Fruit fly (Drosophila melanogaster) whole organism, prepupa: Measurements from ENCODE around the gene TyrR.

ENCODE experiments used
- Blimp-1 ChIP-seq: fragments of 200-800 bp; sonication (Bioruptor generic); optimal IDR thresholded peaks from 3 replicates; lab custom pipeline; 2017; ENCODE audit warnings: missing biosample characterization, missing genetic modification characterization, mild to moderate bottlenecking, moderate library complexity, missing genetic modification reagents
- CG10631 ChIP-seq: fragments of 200-800 bp; sonication (Bioruptor generic); optimal IDR thresholded peaks from 2 replicates; lab custom pipeline; 2016; ENCODE audit warnings: missing biosample characterization, missing genetic modification characterization
- CG10669 ChIP-seq: fragments of 200-800 bp; sonication (Bioruptor generic); optimal IDR thresholded peaks from 3 replicates; lab custom pipeline; 2018; ENCODE audit warnings: missing biosample characterization, mild to moderate bottlenecking, missing genetic modification characterization, moderate library complexity
- CG11294 ChIP-seq: fragments of 200-800 bp; sonication (Bioruptor generic); IDR thresholded peaks from 2 replicates; pipeline ENCODE4 v1.3.6; 2022; ENCODE audit warnings: missing biosample characterization, missing genetic modification characterization
- CG11762 ChIP-seq: fragments of 200-800 bp; sonication (Bioruptor generic); optimal IDR thresholded peaks from 3 replicates; lab custom pipeline; 2016; ENCODE audit warnings: missing biosample characterization, missing genetic modification characterization; ENCODE audit not compliant: insufficient read depth
- CG11902 ChIP-seq: fragments of 200-800 bp; sonication (Bioruptor generic); optimal IDR thresholded peaks from 3 replicates; lab custom pipeline; 2016; ENCODE audit warnings: missing biosample characterization, missing genetic modification characterization
- CG15336 ChIP-seq: fragments of 200-800 bp; sonication (Bioruptor generic); IDR thresholded peaks from 2 replicates; pipeline ENCODE4 v1.3.6; 2022; ENCODE audit warnings: missing biosample characterization, missing genetic modification characterization
- CG16779 ChIP-seq: fragments of 200-800 bp; sonication (Bioruptor generic); optimal IDR thresholded peaks from 3 replicates; lab custom pipeline; 2017; ENCODE audit warnings: missing biosample characterization, mild to moderate bottlenecking, missing genetic modification characterization
- CG3032 ChIP-seq: fragments of 200-800 bp; optimal IDR thresholded peaks from 2 replicates; lab custom pipeline; 2019; ENCODE audit warnings: missing biosample characterization, mild to moderate bottlenecking, missing genetic modification characterization, moderate library complexity
- CG31627 ChIP-seq: fragments of 200-800 bp; sonication (Bioruptor generic); optimal IDR thresholded peaks from 3 replicates; lab custom pipeline; 2016; ENCODE audit warnings: missing biosample characterization, missing genetic modification characterization
- CG32006 ChIP-seq: fragments of 200-800 bp; sonication (Bioruptor generic); optimal IDR thresholded peaks from 3 replicates; lab custom pipeline; 2017; ENCODE audit warnings: missing biosample characterization, mild to moderate bottlenecking, missing genetic modification characterization
- CG34406 ChIP-seq: fragments of 200-800 bp; sonication (Bioruptor generic); optimal IDR thresholded peaks from 3 replicates; lab custom pipeline; 2016; ENCODE audit warnings: missing biosample characterization, missing genetic modification characterization
- CG4318 ChIP-seq: fragments of 200-800 bp; sonication (Bioruptor generic); optimal IDR thresholded peaks from 3 replicates; lab custom pipeline; 2017; ENCODE audit warnings: missing biosample characterization, mild to moderate bottlenecking, missing genetic modification characterization
- CG6163 ChIP-seq: fragments of 200-800 bp; sonication (Bioruptor generic); IDR thresholded peaks from 3 replicates; pipeline ENCODE4 v1.3.6; 2022; ENCODE audit warnings: missing biosample characterization, missing genetic modification characterization
- CG6276 ChIP-seq: fragments of 200-800 bp; sonication (Bioruptor generic); optimal IDR thresholded peaks from 2 replicates; lab custom pipeline; 2017; ENCODE audit warnings: missing biosample characterization, mild to moderate bottlenecking, missing genetic modification characterization
- CG6792 ChIP-seq: fragments of 200-800 bp; sonication (Bioruptor generic); optimal IDR thresholded peaks from 3 replicates; lab custom pipeline; 2016; ENCODE audit warnings: missing biosample characterization, missing genetic modification characterization
- CG6808 ChIP-seq: fragments of 200-800 bp; sonication (Bioruptor generic); optimal IDR thresholded peaks from 3 replicates; lab custom pipeline; 2017; ENCODE audit warnings: missing biosample characterization, missing genetic modification characterization, mild to moderate bottlenecking, moderate library complexity, missing genetic modification reagents
- CG6854 ChIP-seq: fragments of 200-800 bp; sonication (Bioruptor generic); optimal IDR thresholded peaks from 2 replicates; lab custom pipeline; 2017; ENCODE audit warnings: missing biosample characterization, mild to moderate bottlenecking, missing genetic modification characterization
- CG7368 ChIP-seq: fragments of 200-800 bp; sonication (Bioruptor generic); optimal IDR thresholded peaks from 3 replicates; lab custom pipeline; 2016; ENCODE audit warnings: missing biosample characterization, missing genetic modification characterization
- CG8119 ChIP-seq: fragments of 200-800 bp; sonication (Bioruptor generic); IDR thresholded peaks from 3 replicates; pipeline ENCODE4 v1.3.6; 2022; ENCODE audit warnings: missing biosample characterization, missing genetic modification characterization
- CG8319 ChIP-seq: fragments of 200-800 bp; sonication (Bioruptor generic); optimal IDR thresholded peaks from 3 replicates; lab custom pipeline; 2016; ENCODE audit warnings: missing biosample characterization, missing genetic modification characterization
- CG8632 ChIP-seq: fragments of 200-800 bp; sonication (Bioruptor generic); optimal IDR thresholded peaks from 3 replicates; lab custom pipeline; 2016; ENCODE audit warnings: missing biosample characterization, missing genetic modification characterization
- CG9139 ChIP-seq: fragments of 200-800 bp; sonication (Bioruptor generic); optimal IDR thresholded peaks from 3 replicates; lab custom pipeline; 2017; ENCODE audit warnings: missing biosample characterization, mild to moderate bottlenecking, missing genetic modification characterization
- Eip75B ChIP-seq: fragments of 200-800 bp; sonication (Bioruptor generic); optimal IDR thresholded peaks from 3 replicates; lab custom pipeline; 2016; ENCODE audit warnings: missing biosample characterization, missing genetic modification characterization
- Eip78C ChIP-seq: fragments of 200-800 bp; sonication (Bioruptor generic); peaks from one replicate; lab custom pipeline; 2016; ENCODE audit warnings: missing biosample characterization, missing genetic modification characterization
- Eip93F ChIP-seq: fragments of 200-800 bp; sonication (Bioruptor generic); optimal IDR thresholded peaks from 2 replicates; lab custom pipeline; 2016; ENCODE audit warnings: missing biosample characterization, mild to moderate bottlenecking, missing genetic modification characterization
- Ets21C ChIP-seq: fragments of 200-800 bp; sonication (Bioruptor generic); optimal IDR thresholded peaks from 3 replicates; lab custom pipeline; 2016; ENCODE audit warnings: missing biosample characterization, missing genetic modification characterization
- Ets96B ChIP-seq: fragments of 200-800 bp; optimal IDR thresholded peaks from 2 replicates; lab custom pipeline; 2019; ENCODE audit warnings: missing biosample characterization, mild to moderate bottlenecking, missing genetic modification characterization, moderate library complexity
- Gug ChIP-seq: fragments of 200-800 bp; sonication (Bioruptor generic); IDR thresholded peaks from 2 replicates; pipeline ENCODE4 v1.3.6; 2022; ENCODE audit warnings: missing biosample characterization, missing genetic modification characterization
- Hr38 ChIP-seq: sonication (Bioruptor generic); optimal IDR thresholded peaks from 2 replicates; lab custom pipeline; 2016; ENCODE audit warnings: missing biosample characterization, missing genetic modification characterization
- Hr4 ChIP-seq: fragments of 200-800 bp; sonication (Bioruptor generic); optimal IDR thresholded peaks from 3 replicates; lab custom pipeline; 2016; ENCODE audit warnings: missing biosample characterization, missing genetic modification characterization
- Lpt ChIP-seq: fragments of 200-800 bp; sonication (Bioruptor generic); optimal IDR thresholded peaks from 3 replicates; lab custom pipeline; 2016; ENCODE audit warnings: missing biosample characterization, missing genetic modification characterization
- Met ChIP-seq: fragments of 200-800 bp; sonication (Bioruptor generic); optimal IDR thresholded peaks from 3 replicates; lab custom pipeline; 2016; ENCODE audit warnings: missing biosample characterization, missing genetic modification characterization
- OdsH ChIP-seq: fragments of 200-800 bp; sonication (Bioruptor generic); optimal IDR thresholded peaks from 3 replicates; lab custom pipeline; 2016; ENCODE audit warnings: missing biosample characterization, missing genetic modification characterization
- Smox ChIP-seq: fragments of 200-800 bp; sonication (Bioruptor generic); optimal IDR thresholded peaks from 3 replicates; lab custom pipeline; 2016; ENCODE audit warnings: missing biosample characterization, missing genetic modification characterization
- Sox102F ChIP-seq: fragments of 200-800 bp; sonication (Bioruptor generic); optimal IDR thresholded peaks from 2 replicates; lab custom pipeline; 2016; ENCODE audit warnings: missing biosample characterization, mild to moderate bottlenecking, missing genetic modification characterization
- Sox14 ChIP-seq: fragments of 200-800 bp; sonication (Bioruptor generic); optimal IDR thresholded peaks from 3 replicates; lab custom pipeline; 2016; ENCODE audit warnings: missing biosample characterization, missing genetic modification characterization
- achi ChIP-seq: fragments of 200-800 bp; sonication (Bioruptor generic); optimal IDR thresholded peaks from 3 replicates; lab custom pipeline; 2016; ENCODE audit warnings: missing biosample characterization, missing genetic modification characterization
- acj6 ChIP-seq: fragments of 200-800 bp; sonication (Bioruptor generic); optimal IDR thresholded peaks from 3 replicates; lab custom pipeline; 2016; ENCODE audit warnings: missing biosample characterization, missing genetic modification characterization
- dac ChIP-seq: fragments of 200-800 bp; sonication (Bioruptor generic); optimal IDR thresholded peaks from 2 replicates; lab custom pipeline; 2017; ENCODE audit warnings: missing biosample characterization, mild to moderate bottlenecking, missing genetic modification characterization
- dsx ChIP-seq: fragments of 200-800 bp; optimal IDR thresholded peaks from 3 replicates; lab custom pipeline; 2019; ENCODE audit warnings: missing biosample characterization, mild to moderate bottlenecking, missing genetic modification characterization, moderate library complexity; ENCODE audit not compliant: poor library complexity, severe bottlenecking
- eg ChIP-seq: fragments of 200-800 bp; sonication (Bioruptor generic); IDR thresholded peaks from 3 replicates; pipeline ENCODE4 v1.3.6; 2022; ENCODE audit warnings: missing biosample characterization, missing genetic modification characterization
- esn ChIP-seq: fragments of 200-800 bp; sonication (Bioruptor generic); optimal IDR thresholded peaks from 2 replicates; lab custom pipeline; 2016; ENCODE audit warnings: missing biosample characterization, mild to moderate bottlenecking, missing genetic modification characterization, moderate library complexity
- fd59A ChIP-seq: fragments of 200-800 bp; sonication (Bioruptor generic); optimal IDR thresholded peaks from 2 replicates; lab custom pipeline; 2017; ENCODE audit warnings: missing biosample characterization, mild to moderate bottlenecking, missing genetic modification characterization, missing genetic modification reagents
- fd85E ChIP-seq: fragments of 200-800 bp; sonication (Bioruptor generic); optimal IDR thresholded peaks from 3 replicates; lab custom pipeline; 2016; ENCODE audit warnings: missing biosample characterization, missing genetic modification characterization
- fkh ChIP-seq: fragments of 200-800 bp; sonication (Bioruptor generic); optimal IDR thresholded peaks from 3 replicates; lab custom pipeline; 2017; ENCODE audit warnings: missing biosample characterization, mild to moderate bottlenecking, missing genetic modification characterization, moderate library complexity
- net ChIP-seq: fragments of 200-800 bp; sonication (Bioruptor generic); optimal IDR thresholded peaks from 3 replicates; lab custom pipeline; 2016; ENCODE audit warnings: missing biosample characterization, missing genetic modification characterization
- pdm3 ChIP-seq: fragments of 200-800 bp; sonication (Bioruptor generic); optimal IDR thresholded peaks from 3 replicates; lab custom pipeline; 2016; ENCODE audit warnings: missing biosample characterization, missing genetic modification characterization
- spab ChIP-seq: fragments of 200-800 bp; sonication (Bioruptor generic); optimal IDR thresholded peaks from 2 replicates; lab custom pipeline; 2017; ENCODE audit warnings: missing biosample characterization, mild to moderate bottlenecking, missing genetic modification characterization, missing genetic modification reagents
- ss ChIP-seq, 2 experiments: fragments of 200-800 bp; sonication (Bioruptor generic); optimal IDR thresholded peaks; 2 replicates in 1 of 2; 3 replicates in 1 of 2; lab custom pipeline; 2017 to 2018; ENCODE audit warnings: mild to moderate bottlenecking in 2 of 2, missing biosample characterization in 2 of 2, missing genetic modification characterization in 2 of 2, moderate library complexity in 1 of 2
- topi ChIP-seq: fragments of 200-800 bp; sonication (Bioruptor generic); optimal IDR thresholded peaks from 3 replicates; lab custom pipeline; 2016; ENCODE audit warnings: missing biosample characterization, missing genetic modification characterization
- vri ChIP-seq: fragments of 200-800 bp; sonication (Bioruptor generic); optimal IDR thresholded peaks from 3 replicates; lab custom pipeline; 2016; ENCODE audit warnings: missing biosample characterization, mild to moderate bottlenecking, missing genetic modification characterization

The TyrR gene

DNA sequence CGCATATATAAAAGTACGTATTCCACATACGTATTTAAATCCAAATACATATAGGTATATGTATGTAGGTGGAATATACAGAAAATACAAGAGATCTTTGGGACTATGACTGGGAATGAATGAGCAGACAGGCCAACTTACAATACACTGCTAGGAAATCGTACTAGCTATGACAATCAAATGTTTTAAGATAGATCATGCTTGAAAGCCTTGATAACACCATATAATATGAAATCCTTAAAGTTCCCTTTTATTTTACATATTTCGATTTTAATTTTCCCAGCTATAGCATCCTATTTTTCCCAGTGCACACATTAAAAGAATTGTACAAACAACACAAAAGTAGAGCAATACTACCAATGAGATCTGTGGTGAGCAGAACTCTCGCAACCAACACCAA, 18.4 kb upstream of the TyrR start:
- TF ChIP-seq esn (GFP tag; lab: Kevin White, UChicago) (no peak), CG11902 (GFP tag; lab: Kevin White, UChicago) (peak; percentile 21), Eip75B (GFP tag; lab: Kevin White, UChicago) (peak; percentile 60), CG16779 (tag; lab: Kevin White, UChicago) (no peak), Eip93F (GFP tag; lab: Kevin White, UChicago) (no peak), CG9139 (GFP tag; lab: Kevin White, UChicago) (no peak), vri (no peak), OdsH (GFP tag; lab: Kevin White, UChicago) (peak; percentile 32), CG8119 (peak; percentile 65), ss (GFP tag; optimal IDR thresholded peaks at IDR 0.05; lab: Kevin White, UChicago) (peak in 1 of 2 experiments; percentile 23), Smox (GFP tag; lab: Kevin White, UChicago) (no peak), CG34406 (GFP tag; lab: Kevin White, UChicago) (peak; percentile 3), Sox14 (GFP tag; lab: Kevin White, UChicago) (peak; percentile 10), CG11294 (peak; percentile 70), eg (GFP tag; lab: Robert Waterston, UW) (peak; percentile 90), CG11762 (GFP tag; lab: Kevin White, UChicago) (peak; percentile 24), spab (peak; percentile 7), Ets21C (GFP tag; lab: Kevin White, UChicago) (no peak), Hr4 (GFP tag; lab: Kevin White, UChicago) (peak; percentile 71), dac (GFP tag; lab: Kevin White, UChicago) (no peak), CG31627 (GFP tag; lab: Kevin White, UChicago) (peak; percentile 22), CG4318 (peak; percentile 9), fd59A (GFP tag; lab: Kevin White, UChicago) (no peak), CG8632 (no peak), fd85E (GFP tag; lab: Kevin White, UChicago) (no peak), Gug (GFP tag; lab: Robert Waterston, UW) (peak; percentile 82), CG6276 (GFP tag; lab: Kevin White, UChicago) (peak; percentile 75), CG32006 (GFP tag; lab: Kevin White, UChicago) (peak; percentile 56), Met (no peak), Hr38 (GFP tag; lab: Kevin White, UChicago) (no peak), CG6163 (GFP tag; lab: Robert Waterston, UW) (peak; percentile 82), fkh (GFP tag; lab: Kevin White, UChicago) (peak; percentile 29), CG3032 (tag; lab: Kevin White, UChicago) (peak; percentile 60), Eip78C (peak; percentile 90), topi (peak; percentile 37), CG10669 (peak; percentile 31), achi (peak; percentile 42), CG6808 (no peak), CG15336 (peak; percentile 81), Blimp-1 (GFP tag; lab: Kevin White, UChicago) (no peak), acj6 (GFP tag; lab: Kevin White, UChicago) (peak; percentile 41), CG8319 (peak; percentile 35), net (GFP tag; lab: Kevin White, UChicago) (peak; percentile 34), CG10631 (GFP tag; lab: Kevin White, UChicago) (peak; percentile 56), CG7368 (no peak), Ets96B (tag; lab: Kevin White, UChicago) (peak; percentile 41), CG6792 (GFP tag; lab: Kevin White, UChicago) (peak; percentile 34), Lpt (GFP tag; lab: Kevin White, UChicago) (peak; percentile 49), pdm3 (peak; percentile 51), Sox102F (GFP tag; lab: Kevin White, UChicago) (no peak), dsx (GFP tag; lab: Kevin White, UChicago) (peak; percentile 24), CG6854 (GFP tag; lab: Kevin White, UChicago) (no peak)
